Fruit fly (Drosophila melanogaster) whole organism, embryonic: ENCODE measurements around the gene CG1986.

Experiments
- Atf6 ChIP-seq: fragments of 200-800 bp; sonication (Bioruptor generic); IDR thresholded peaks from 2 replicates; pipeline ENCODE4 v1.3.6; 2022; ENCODE audit warnings: missing biosample characterization, missing genetic modification characterization
- Bdp1 ChIP-seq: fragments of 200-800 bp; sonication (Bioruptor generic); optimal IDR thresholded peaks from 3 replicates; lab custom pipeline; 2016; ENCODE audit warnings: missing biosample characterization, missing genetic modification characterization
- Bteb2 ChIP-seq: fragments of 200-800 bp; sonication (Bioruptor generic); optimal IDR thresholded peaks from 2 replicates; lab custom pipeline; 2016; ENCODE audit warnings: missing biosample characterization, missing genetic modification characterization
- CG10147 ChIP-seq: fragments of 200-800 bp; sonication (Bioruptor generic); optimal IDR thresholded peaks from 2 replicates; lab custom pipeline; 2019; ENCODE audit warnings: missing biosample characterization, mild to moderate bottlenecking, missing genetic modification characterization, moderate library complexity
- CG11398 ChIP-seq: fragments of 200-800 bp; sonication (Bioruptor generic); optimal IDR thresholded peaks from 2 replicates; lab custom pipeline; 2016; ENCODE audit warnings: missing biosample characterization, missing genetic modification characterization
- CG11696 ChIP-seq: fragments of 200-800 bp; sonication (Bioruptor generic); IDR thresholded peaks from 2 replicates; pipeline ENCODE4 v1.3.6; 2022; ENCODE audit warnings: missing biosample characterization, missing genetic modification characterization
- CG12219 ChIP-seq: fragments of 200-800 bp; sonication (Bioruptor generic); optimal IDR thresholded peaks from 3 replicates; lab custom pipeline; 2018; ENCODE audit warnings: missing biosample characterization, mild to moderate bottlenecking, missing genetic modification characterization
- CG12769 ChIP-seq: fragments of 200-800 bp; sonication (Bioruptor generic); optimal IDR thresholded peaks from 2 replicates; lab custom pipeline; 2019; ENCODE audit warnings: missing biosample characterization, mild to moderate bottlenecking, missing genetic modification characterization, moderate library complexity
- CG15269 ChIP-seq: fragments of 200-800 bp; sonication (Bioruptor generic); optimal IDR thresholded peaks from 2 replicates; lab custom pipeline; 2018; ENCODE audit warnings: missing biosample characterization, mild to moderate bottlenecking, missing genetic modification characterization, moderate library complexity
- CG15479 ChIP-seq: fragments of 200-800 bp; sonication (Bioruptor generic); optimal IDR thresholded peaks from 3 replicates; lab custom pipeline; 2019; ENCODE audit warnings: missing biosample characterization, mild to moderate bottlenecking, missing genetic modification characterization, moderate library complexity
- CG15514 ChIP-seq: fragments of 200-800 bp; sonication (Bioruptor generic); optimal IDR thresholded peaks from 3 replicates; lab custom pipeline; 2017; ENCODE audit warnings: missing biosample characterization, missing genetic modification characterization, mild to moderate bottlenecking, moderate library complexity, missing genetic modification reagents
- CG17186 ChIP-seq: fragments of 200-800 bp; sonication (Bioruptor generic); optimal IDR thresholded peaks from 3 replicates; lab custom pipeline; 2017; ENCODE audit warnings: missing biosample characterization, missing genetic modification reagents, missing genetic modification characterization
- CG17328 ChIP-seq: fragments of 200-800 bp; sonication (Bioruptor generic); IDR thresholded peaks from 2 replicates; pipeline ENCODE4 v1.3.6; 2022; ENCODE audit warnings: missing biosample characterization, missing genetic modification characterization
- CG2712 ChIP-seq: fragments of 200-800 bp; optimal IDR thresholded peaks from 3 replicates; lab custom pipeline; 2019; ENCODE audit warnings: missing biosample characterization, mild to moderate bottlenecking, missing genetic modification characterization, moderate library complexity
- CG34422 ChIP-seq: fragments of 200-800 bp; sonication (Bioruptor generic); IDR thresholded peaks from 3 replicates; pipeline ENCODE4 v1.3.6; 2022; ENCODE audit warnings: missing biosample characterization, missing genetic modification characterization
- CG43689 ChIP-seq: fragments of 200-800 bp; sonication (Bioruptor generic); IDR thresholded peaks from 2 replicates; pipeline ENCODE4 v1.3.6; 2022; ENCODE audit warnings: missing biosample characterization, missing genetic modification characterization
- CG6765 ChIP-seq: fragments of 200-800 bp; sonication (Bioruptor generic); optimal IDR thresholded peaks from 3 replicates; lab custom pipeline; 2017; ENCODE audit warnings: missing biosample characterization, mild to moderate bottlenecking, missing genetic modification characterization
- CG6813 ChIP-seq: fragments of 200-800 bp; sonication (Bioruptor generic); optimal IDR thresholded peaks from 2 replicates; lab custom pipeline; 2017; ENCODE audit warnings: missing biosample characterization, missing genetic modification characterization, mild to moderate bottlenecking, moderate library complexity, missing genetic modification reagents
- CG6854 ChIP-seq: fragments of 200-800 bp; sonication (Bioruptor generic); optimal IDR thresholded peaks from 3 replicates; lab custom pipeline; 2017; ENCODE audit warnings: missing biosample characterization, mild to moderate bottlenecking, missing genetic modification characterization
- CG7839 ChIP-seq: fragments of 200-800 bp; sonication (Bioruptor generic); optimal IDR thresholded peaks from 3 replicates; lab custom pipeline; 2018; ENCODE audit warnings: missing biosample characterization, mild to moderate bottlenecking, missing genetic modification characterization, moderate library complexity
- CG8281 ChIP-seq: fragments of 200-800 bp; sonication (Bioruptor generic); optimal IDR thresholded peaks from 2 replicates; lab custom pipeline; 2018; ENCODE audit warnings: missing biosample characterization, mild to moderate bottlenecking, missing genetic modification characterization, moderate library complexity
- CG8290 ChIP-seq, 3 experiments: fragments of 200-800 bp; sonication (Bioruptor generic); optimal IDR thresholded peaks; 2 replicates each; lab custom pipeline; 2016 to 2019; ENCODE audit warnings: missing biosample characterization in 3 of 3, missing genetic modification characterization in 3 of 3, mild to moderate bottlenecking in 2 of 3, moderate library complexity in 1 of 3
- CG9876 ChIP-seq: fragments of 200-800 bp; sonication (Bioruptor generic); optimal IDR thresholded peaks from 2 replicates; lab custom pipeline; 2016; ENCODE audit warnings: missing biosample characterization, missing genetic modification characterization
- Dll ChIP-seq: fragments of 200-800 bp; sonication (Bioruptor generic); IDR thresholded peaks from 4 replicates; pipeline ENCODE4 v1.3.6; 2022; ENCODE audit warnings: missing biosample characterization, missing genetic modification characterization; ENCODE audit not compliant: partially characterized antibody
- ERR ChIP-seq: fragments of 200-800 bp; sonication (Bioruptor generic); optimal IDR thresholded peaks from 2 replicates; lab custom pipeline; 2016; ENCODE audit warnings: missing biosample characterization, missing genetic modification characterization
- Eip74EF ChIP-seq, 2 experiments: fragments of 200-800 bp in 1 of 2; fragments of >200 bp in 1 of 2; sonication (Bioruptor generic) in 1 of 2; optimal IDR thresholded peaks; 2 replicates each; lab custom pipeline; 2017 to 2019; ENCODE audit warnings: missing biosample characterization in 2 of 2, missing genetic modification characterization in 2 of 2, mild to moderate bottlenecking in 1 of 2, moderate library complexity in 1 of 2
- Fer3 ChIP-seq: fragments of 200-800 bp; sonication (Bioruptor generic); optimal IDR thresholded peaks from 2 replicates; lab custom pipeline; 2018; ENCODE audit warnings: missing biosample characterization, mild to moderate bottlenecking, missing genetic modification characterization, moderate library complexity
- H2.0 ChIP-seq: fragments of 200-800 bp; sonication (Bioruptor generic); IDR thresholded peaks from 2 replicates; pipeline ENCODE4 v1.3.6; 2022; ENCODE audit warnings: missing biosample characterization, missing genetic modification characterization
- HLH54F ChIP-seq: fragments of 200-800 bp; sonication (Bioruptor generic); optimal IDR thresholded peaks from 3 replicates; lab custom pipeline; 2016; ENCODE audit warnings: missing biosample characterization, missing genetic modification characterization
- Hmx ChIP-seq: fragments of 200-800 bp; sonication (Bioruptor generic); optimal IDR thresholded peaks from 2 replicates; lab custom pipeline; 2016; ENCODE audit warnings: missing biosample characterization, missing genetic modification characterization
- Hr51 ChIP-seq, 2 experiments: fragments of 200-800 bp; sonication (Bioruptor generic); optimal IDR thresholded peaks; 2 replicates in 1 of 2; 3 replicates in 1 of 2; lab custom pipeline; 2016 to 2018; ENCODE audit warnings: missing biosample characterization in 2 of 2, missing genetic modification characterization in 2 of 2, mild to moderate bottlenecking in 1 of 2, moderate library complexity in 1 of 2
- NFAT ChIP-seq: fragments of 200-800 bp; sonication (Bioruptor generic); IDR thresholded peaks from 2 replicates; pipeline ENCODE4 v1.3.6; 2022; ENCODE audit warnings: missing biosample characterization, missing genetic modification characterization
- Nf-YC ChIP-seq: fragments of 200-800 bp; optimal IDR thresholded peaks from 3 replicates; lab custom pipeline; 2019; ENCODE audit warnings: missing biosample characterization, mild to moderate bottlenecking, missing genetic modification characterization, moderate library complexity
- Optix ChIP-seq: fragments of 200-800 bp; sonication (Bioruptor generic); IDR thresholded peaks from 3 replicates; pipeline ENCODE4 v1.3.6; 2022; ENCODE audit warnings: missing biosample characterization, missing genetic modification characterization
- Sox100B ChIP-seq: fragments of 200-800 bp; sonication (Bioruptor generic); optimal IDR thresholded peaks from 3 replicates; lab custom pipeline; 2018; ENCODE audit warnings: missing biosample characterization, mild to moderate bottlenecking, missing genetic modification characterization
- TFAM ChIP-seq: fragments of 200-800 bp; sonication (Bioruptor generic); optimal IDR thresholded peaks from 2 replicates; lab custom pipeline; 2017; ENCODE audit warnings: missing biosample characterization, missing genetic modification characterization, inconsistent platforms
- Taf1 ChIP-seq: fragments of 200-800 bp; sonication (Bioruptor generic); IDR thresholded peaks from 2 replicates; pipeline ENCODE4 v1.3.6; 2022; ENCODE audit warnings: missing biosample characterization, missing genetic modification characterization
- Usf ChIP-seq: fragments of 200-800 bp; sonication (Bioruptor generic); optimal IDR thresholded peaks from 2 replicates; lab custom pipeline; 2017; ENCODE audit warnings: missing genotype, missing biosample characterization, missing genetic modification characterization
- bab2 ChIP-seq: fragments of 200-800 bp; sonication (Bioruptor generic); optimal IDR thresholded peaks from 2 replicates; lab custom pipeline; 2016; ENCODE audit warnings: missing biosample characterization, missing genetic modification characterization
- bsh ChIP-seq, 2 experiments: fragments of 200-800 bp; sonication (Bioruptor generic); optimal IDR thresholded peaks; 2 replicates each; lab custom pipeline; 2017 to 2018; ENCODE audit warnings: mild to moderate bottlenecking in 2 of 2, missing biosample characterization in 2 of 2, missing genetic modification characterization in 2 of 2, moderate library complexity in 1 of 2
- fd64A ChIP-seq: fragments of 200-800 bp; sonication (Bioruptor generic); optimal IDR thresholded peaks from 3 replicates; lab custom pipeline; 2018; ENCODE audit warnings: missing biosample characterization, mild to moderate bottlenecking, missing genetic modification characterization
- fd96Cb ChIP-seq: fragments of 200-800 bp; sonication (Bioruptor generic); optimal IDR thresholded peaks from 2 replicates; lab custom pipeline; 2018; ENCODE audit warnings: missing biosample characterization, mild to moderate bottlenecking, missing genetic modification characterization, moderate library complexity
- fu2 ChIP-seq: fragments of 200-800 bp; sonication (Bioruptor generic); optimal IDR thresholded peaks from 2 replicates; lab custom pipeline; 2016; ENCODE audit warnings: missing biosample characterization, missing genetic modification characterization
- insv ChIP-seq, 2 experiments: fragments of 200-800 bp; sonication (Bioruptor generic); optimal IDR thresholded peaks; 3 replicates each; lab custom pipeline; 2016 to 2018; ENCODE audit warnings: missing biosample characterization in 2 of 2, missing genetic modification characterization in 2 of 2
- lmd ChIP-seq: fragments of 200-800 bp; sonication (Bioruptor generic); IDR thresholded peaks from 2 replicates; pipeline ENCODE4 v1.3.6; 2022; ENCODE audit warnings: missing biosample characterization, missing genetic modification characterization
- pho ChIP-seq: fragments of 200-800 bp; sonication (Bioruptor generic); optimal IDR thresholded peaks from 2 replicates; lab custom pipeline; 2016; ENCODE audit warnings: missing biosample characterization, missing genetic modification characterization
- salm ChIP-seq: fragments of 200-800 bp; sonication (Bioruptor generic); optimal IDR thresholded peaks from 2 replicates; lab custom pipeline; 2018; ENCODE audit warnings: missing biosample characterization, mild to moderate bottlenecking, missing genetic modification characterization
- sima ChIP-seq: fragments of 200-800 bp; sonication (Bioruptor generic); optimal IDR thresholded peaks from 2 replicates; lab custom pipeline; 2016; ENCODE audit warnings: missing biosample characterization, missing genetic modification characterization
- slp2 ChIP-seq: fragments of 200-800 bp; sonication (Bioruptor generic); optimal IDR thresholded peaks from 2 replicates; lab custom pipeline; 2016; ENCODE audit warnings: missing biosample characterization, missing genetic modification characterization
- sqz ChIP-seq: fragments of 200-800 bp; sonication (Bioruptor generic); optimal IDR thresholded peaks from 3 replicates; lab custom pipeline; 2018; ENCODE audit warnings: missing biosample characterization, mild to moderate bottlenecking, missing genetic modification characterization
- wor ChIP-seq: fragments of 200-800 bp; sonication (Bioruptor generic); IDR thresholded peaks from 2 replicates; pipeline ENCODE4 v1.3.6; 2022; ENCODE audit warnings: missing biosample characterization, missing genetic modification characterization

CG1986 gene

DNA sequence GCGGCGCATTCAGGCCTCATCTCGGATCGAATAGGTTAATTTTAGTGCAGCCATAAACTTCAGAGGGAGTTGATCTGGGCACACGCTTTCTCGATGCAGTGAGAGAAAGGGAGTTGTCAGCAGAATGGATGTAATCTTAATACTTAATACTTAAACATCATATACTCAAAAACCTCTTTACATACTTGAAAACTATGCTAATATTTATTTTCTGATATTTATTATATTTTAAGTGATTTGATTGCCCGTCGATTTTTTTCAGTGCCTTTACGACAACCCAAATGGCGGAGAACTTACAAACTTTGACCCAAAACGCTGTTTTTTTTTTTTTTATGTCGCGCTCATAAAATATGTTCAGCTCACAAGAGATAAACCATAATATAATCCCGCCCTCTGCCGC lies 825 bp upstream of the CG1986 start (continued):
- peak in 1 of 2 experiments; percentile 27 for TF ChIP-seq Hr51 (GFP tag; optimal IDR thresholded peaks at IDR 0.05; lab: Kevin White, UChicago)
- no peak for TF ChIP-seq CG8281
- peak; percentile 46; the same call in 1 of the 2 replicates for TF ChIP-seq lmd
- no peak for TF ChIP-seq wor (GFP tag; lab: Robert Waterston, UW)
- TF ChIP-seq bab2 (GFP tag; lab: Kevin White, UChicago): no peak
- TF ChIP-seq Optix (GFP tag; lab: Robert Waterston, UW): no peak
- TF ChIP-seq CG9876: no peak
- TF ChIP-seq CG11398 (GFP tag; lab: Kevin White, UChicago): no peak
- no peak for TF ChIP-seq CG6765
- TF ChIP-seq CG43689: no peak
- peak in 1 of 2 experiments; percentile 56 for TF ChIP-seq bsh (GFP tag; optimal IDR thresholded peaks at IDR 0.05; lab: Kevin White, UChicago)
- TF ChIP-seq Sox100B (GFP tag; lab: Kevin White, UChicago): peak; percentile 24
- TF ChIP-seq CG11696: no peak
- TF ChIP-seq CG12219: no peak
- peak; percentile 43; the same call in 1 of the 2 replicates for TF ChIP-seq CG17328 (GFP tag; lab: Robert Waterston, UW)
- no peak for TF ChIP-seq Taf1
- TF ChIP-seq Bdp1: no peak
- TF ChIP-seq CG10147: no peak
- TF ChIP-seq CG2712: peak; percentile 39
- no peak for TF ChIP-seq sima (GFP tag; lab: Kevin White, UChicago)
- TF ChIP-seq Eip74EF (GFP tag; optimal IDR thresholded peaks at IDR 0.05; lab: Kevin White, UChicago): no peak
- no peak for TF ChIP-seq Nf-YC (tag; lab: Kevin White, UChicago)
- no peak for TF ChIP-seq CG8290 (GFP tag; optimal IDR thresholded peaks at IDR 0.05; lab: Kevin White, UChicago)
- TF ChIP-seq CG8290 (tag; optimal IDR thresholded peaks at IDR 0.05; lab: Kevin White, UChicago): no peak
- peak; percentile 19 for TF ChIP-seq sqz
- TF ChIP-seq CG6854 (GFP tag; lab: Kevin White, UChicago): no peak
- TF ChIP-seq CG6813 (GFP tag; lab: Kevin White, UChicago): no peak
- no peak for TF ChIP-seq insv (GFP tag; optimal IDR thresholded peaks at IDR 0.05; lab: Kevin White, UChicago)
- TF ChIP-seq fu2 (GFP tag; lab: Kevin White, UChicago): no peak
- no peak for TF ChIP-seq Bteb2 (GFP tag; lab: Kevin White, UChicago)
- TF ChIP-seq Hmx (GFP tag; lab: Kevin White, UChicago): no peak
- TF ChIP-seq fd96Cb (tag; lab: Kevin White, UChicago): peak; percentile 55
- no peak for TF ChIP-seq H2.0
- TF ChIP-seq CG12769 (tag; lab: Kevin White, UChicago): no peak
- TF ChIP-seq CG7839 (tag; lab: Kevin White, UChicago): peak; percentile 56
- TF ChIP-seq TFAM (GFP tag; lab: Kevin White, UChicago): no peak
- TF ChIP-seq Usf (GFP tag; lab: Kevin White, UChicago): no peak
- no peak for TF ChIP-seq NFAT (GFP tag; lab: Robert Waterston, UW)
- TF ChIP-seq CG15514: no peak
- no peak for TF ChIP-seq Dll (GFP tag; lab: Robert Waterston, UW)
- TF ChIP-seq ERR: no peak
- no peak for TF ChIP-seq pho (GFP tag; lab: Kevin White, UChicago)
- TF ChIP-seq CG15479: no peak
- TF ChIP-seq CG15269 (tag; lab: Kevin White, UChicago): no peak
- TF ChIP-seq Fer3 (tag; lab: Kevin White, UChicago): no peak
- no peak for TF ChIP-seq HLH54F (GFP tag; lab: Kevin White, UChicago)
- TF ChIP-seq CG34422 (GFP tag; lab: Robert Waterston, UW): no peak
- no peak for TF ChIP-seq CG17186 (GFP tag; lab: Kevin White, UChicago)
- TF ChIP-seq fd64A (GFP tag; lab: Kevin White, UChicago): no peak
- no peak for TF ChIP-seq slp2 (GFP tag; lab: Kevin White, UChicago)
- TF ChIP-seq Atf6 (GFP tag; lab: Robert Waterston, UW): no peak
- no peak for TF ChIP-seq salm
